Fruit fly (Drosophila melanogaster) whole organism, embryonic: Measurements from ENCODE around the gene CG10214.

ENCODE experiments used
- Antp ChIP-seq: fragments of 200-800 bp; sonication (Bioruptor generic); optimal IDR thresholded peaks from 3 replicates; lab custom pipeline; 2016; ENCODE audit warnings: missing biosample characterization, missing genetic modification characterization
- CG10959 ChIP-seq: fragments of 200-800 bp; sonication (Bioruptor generic); IDR thresholded peaks from 2 replicates; pipeline ENCODE4 v1.3.6; 2022; ENCODE audit warnings: missing biosample characterization, missing genetic modification characterization
- CG1603 ChIP-seq: fragments of 200-800 bp; sonication (Bioruptor generic); optimal IDR thresholded peaks from 2 replicates; lab custom pipeline; 2019; ENCODE audit warnings: missing biosample characterization, mild to moderate bottlenecking, missing genetic modification characterization, moderate library complexity
- CG16779 ChIP-seq: fragments of 200-800 bp; sonication (Bioruptor generic); IDR thresholded peaks from 2 replicates; pipeline ENCODE4 v1.3.6; 2022; ENCODE audit warnings: missing biosample characterization, missing genetic modification characterization
- CG17328 ChIP-seq: fragments of 200-800 bp; sonication (Bioruptor generic); IDR thresholded peaks from 2 replicates; pipeline ENCODE4 v1.3.6; 2022; ENCODE audit warnings: missing biosample characterization, missing genetic modification characterization
- CG18619 ChIP-seq: fragments of 200-800 bp; sonication (Bioruptor generic); optimal IDR thresholded peaks from 3 replicates; lab custom pipeline; 2017; ENCODE audit warnings: missing biosample characterization, mild to moderate bottlenecking, missing genetic modification characterization
- CG2678 ChIP-seq: fragments of 200-800 bp; sonication (Bioruptor generic); optimal IDR thresholded peaks from 3 replicates; lab custom pipeline; 2019; ENCODE audit warnings: missing biosample characterization, mild to moderate bottlenecking, missing genetic modification characterization, moderate library complexity
- CG2889 ChIP-seq: fragments of 200-800 bp; sonication (Bioruptor generic); IDR thresholded peaks from 3 replicates; pipeline ENCODE4 v1.3.6; 2022; ENCODE audit warnings: missing biosample characterization, missing genetic modification characterization
- CG31441 ChIP-seq: fragments of 200-800 bp; sonication (Bioruptor generic); IDR thresholded peaks from 2 replicates; pipeline ENCODE4 v1.3.6; 2022; ENCODE audit warnings: missing biosample characterization, missing genetic modification characterization
- CG32772 ChIP-seq: fragments of 200-800 bp; sonication (Bioruptor generic); IDR thresholded peaks from 2 replicates; pipeline ENCODE4 v1.3.6; 2022; ENCODE audit warnings: missing biosample characterization, missing genetic modification characterization
- CG3407 ChIP-seq: fragments of 200-800 bp; sonication (Bioruptor generic); optimal IDR thresholded peaks from 2 replicates; lab custom pipeline; 2018; ENCODE audit warnings: missing biosample characterization, mild to moderate bottlenecking, missing genetic modification characterization
- CG3995 ChIP-seq: fragments of 200-800 bp; sonication (Bioruptor generic); optimal IDR thresholded peaks from 3 replicates; lab custom pipeline; 2016; ENCODE audit warnings: missing biosample characterization, missing genetic modification characterization
- CG4424 ChIP-seq: fragments of 200-800 bp; sonication (Bioruptor generic); optimal IDR thresholded peaks from 3 replicates; lab custom pipeline; 2016; ENCODE audit warnings: missing biosample characterization, missing genetic modification characterization
- CG6791 ChIP-seq: fragments of 200-800 bp; sonication (Bioruptor generic); IDR thresholded peaks from 3 replicates; pipeline ENCODE4 v1.3.6; 2022; ENCODE audit warnings: missing biosample characterization, missing genetic modification characterization; ENCODE audit not compliant: partially characterized antibody
- Dbx ChIP-seq: fragments of 200-800 bp; sonication (Bioruptor generic); IDR thresholded peaks from 3 replicates; pipeline ENCODE4 v1.3.6; 2022; ENCODE audit warnings: missing biosample characterization, missing genetic modification characterization
- Drgx ChIP-seq: fragments of 200-800 bp; sonication (Bioruptor generic); IDR thresholded peaks from 2 replicates; pipeline ENCODE4 v1.3.6; 2022; ENCODE audit warnings: missing biosample characterization, missing genetic modification characterization
- Ets65A ChIP-seq: fragments of 200-800 bp; sonication (Bioruptor generic); peaks from one replicate; lab custom pipeline; 2016; ENCODE audit warnings: missing biosample characterization, missing genetic modification characterization
- HLHmδ ChIP-seq: fragments of 200-800 bp; sonication (Bioruptor generic); optimal IDR thresholded peaks from 2 replicates; lab custom pipeline; 2018; ENCODE audit warnings: missing biosample characterization, mild to moderate bottlenecking, missing genetic modification characterization, moderate library complexity
- Hand ChIP-seq: fragments of 200-800 bp; sonication (Bioruptor generic); optimal IDR thresholded peaks from 2 replicates; lab custom pipeline; 2017; ENCODE audit warnings: mild to moderate bottlenecking, missing biosample characterization, missing genetic modification reagents, missing genetic modification characterization
- Hr39 ChIP-seq: fragments of >200 bp; optimal IDR thresholded peaks from 2 replicates; lab custom pipeline; 2017
- Kr ChIP-seq: fragments of 200-800 bp; sonication (Bioruptor generic); optimal IDR thresholded peaks from 2 replicates; lab custom pipeline; 2017; ENCODE audit warnings: missing biosample characterization, mild to moderate bottlenecking, missing genetic modification characterization
- Lim3 ChIP-seq: fragments of 200-800 bp; sonication (Bioruptor generic); IDR thresholded peaks from 2 replicates; pipeline ENCODE4 v1.3.6; 2022; ENCODE audit warnings: missing biosample characterization, missing genetic modification characterization
- NfI ChIP-seq: fragments of 200-800 bp; sonication (Bioruptor generic); optimal IDR thresholded peaks from 3 replicates; lab custom pipeline; 2018; ENCODE audit warnings: missing biosample characterization, mild to moderate bottlenecking, missing genetic modification characterization, moderate library complexity
- Oaz ChIP-seq: fragments of 200-800 bp; sonication (Bioruptor generic); IDR thresholded peaks from 2 replicates; pipeline ENCODE4 v1.3.6; 2022; ENCODE audit warnings: missing biosample characterization, missing genetic modification characterization
- PHDP ChIP-seq: fragments of 200-800 bp; sonication (Bioruptor generic); optimal IDR thresholded peaks from 3 replicates; lab custom pipeline; 2018; ENCODE audit warnings: missing biosample characterization, mild to moderate bottlenecking, missing genetic modification characterization, moderate library complexity
- Pdp1 ChIP-seq, 2 experiments: fragments of 200-800 bp; sonication (Bioruptor generic); optimal IDR thresholded peaks; 3 replicates each; lab custom pipeline; 2016; ENCODE audit warnings: missing biosample characterization in 2 of 2, missing genetic modification characterization in 2 of 2, mild to moderate bottlenecking in 1 of 2, moderate library complexity in 1 of 2
- Ssrp ChIP-seq: fragments of 200-800 bp; sonication (Bioruptor generic); optimal IDR thresholded peaks from 2 replicates; lab custom pipeline; 2018; ENCODE audit warnings: missing biosample characterization, mild to moderate bottlenecking, missing genetic modification characterization, moderate library complexity
- TFAM ChIP-seq: fragments of 200-800 bp; sonication (Bioruptor generic); optimal IDR thresholded peaks from 2 replicates; lab custom pipeline; 2017; ENCODE audit warnings: missing biosample characterization, missing genetic modification characterization, inconsistent platforms
- Xrp1 ChIP-seq: fragments of 200-800 bp; sonication (Bioruptor generic); IDR thresholded peaks from 2 replicates; pipeline ENCODE4 v1.3.6; 2022; ENCODE audit warnings: missing biosample characterization, missing genetic modification characterization
- bcd ChIP-seq: fragments of 200-800 bp; sonication (Bioruptor generic); optimal IDR thresholded peaks from 2 replicates; lab custom pipeline; 2017; ENCODE audit warnings: missing biosample characterization, mild to moderate bottlenecking, missing genetic modification characterization
- chif ChIP-seq, 2 experiments: fragments of 200-800 bp; sonication (Bioruptor generic); optimal IDR thresholded peaks; 3 replicates each; lab custom pipeline; 2016; ENCODE audit warnings: missing biosample characterization in 2 of 2, missing genetic modification characterization in 2 of 2
- chinmo ChIP-seq: fragments of 200-800 bp; sonication (Bioruptor generic); IDR thresholded peaks from 4 replicates; pipeline ENCODE4 v1.3.6; 2022; ENCODE audit warnings: missing biosample characterization, missing genetic modification characterization; ENCODE audit not compliant: partially characterized antibody
- chn ChIP-seq: fragments of 200-800 bp; sonication (Bioruptor generic); optimal IDR thresholded peaks from 2 replicates; lab custom pipeline; 2016; ENCODE audit warnings: missing biosample characterization, missing genetic modification characterization
- ci ChIP-seq: fragments of 200-800 bp; sonication (Bioruptor generic); IDR thresholded peaks from 3 replicates; pipeline ENCODE4 v1.3.6; 2022; ENCODE audit warnings: missing biosample characterization, missing genetic modification characterization
- corto ChIP-seq: fragments of 200-800 bp; sonication (Bioruptor generic); optimal IDR thresholded peaks from 2 replicates; lab custom pipeline; 2016; ENCODE audit warnings: missing biosample characterization, mild to moderate bottlenecking, missing genetic modification characterization, moderate library complexity
- dati ChIP-seq: fragments of 200-800 bp; sonication (Bioruptor generic); IDR thresholded peaks from 2 replicates; pipeline ENCODE4 v1.3.6; 2022; ENCODE audit warnings: missing biosample characterization, missing genetic modification characterization
- dmrt11E ChIP-seq: fragments of 200-800 bp; sonication (Bioruptor generic); optimal IDR thresholded peaks from 3 replicates; lab custom pipeline; 2018; ENCODE audit warnings: missing biosample characterization, mild to moderate bottlenecking, missing genetic modification characterization, moderate library complexity
- fd96Cb ChIP-seq: fragments of 200-800 bp; sonication (Bioruptor generic); optimal IDR thresholded peaks from 2 replicates; lab custom pipeline; 2018; ENCODE audit warnings: missing biosample characterization, mild to moderate bottlenecking, missing genetic modification characterization, moderate library complexity
- h ChIP-seq: fragments of >200 bp; optimal IDR thresholded peaks from 2 replicates; lab custom pipeline; 2017
- kni ChIP-seq: fragments of 200-800 bp; sonication (Bioruptor generic); optimal IDR thresholded peaks from 3 replicates; lab custom pipeline; 2017; ENCODE audit warnings: mild to moderate bottlenecking, missing biosample characterization, missing genetic modification reagents, missing genetic modification characterization
- lab ChIP-seq: fragments of 200-800 bp; sonication (Bioruptor generic); optimal IDR thresholded peaks from 3 replicates; lab custom pipeline; 2017; ENCODE audit warnings: missing biosample characterization, missing genetic modification characterization, mild to moderate bottlenecking, moderate library complexity, missing genetic modification reagents
- lbe ChIP-seq: fragments of 200-800 bp; sonication (Bioruptor generic); optimal IDR thresholded peaks from 2 replicates; lab custom pipeline; 2016; ENCODE audit warnings: missing biosample characterization, mild to moderate bottlenecking, missing genetic modification characterization
- lov ChIP-seq, 2 experiments: fragments of 200-800 bp in 1 of 2; fragments of >200 bp in 1 of 2; sonication (Bioruptor generic) in 1 of 2; IDR thresholded peaks in 1 of 2; optimal IDR thresholded peaks in 1 of 2; 2 replicates in 1 of 2; 3 replicates in 1 of 2; pipeline versions ENCODE4 v1.3.6 to Lab custom; 2017 to 2022; ENCODE audit warnings: missing biosample characterization in 1 of 2, missing genetic modification characterization in 1 of 2
- pnt ChIP-seq: fragments of 200-800 bp; sonication (Bioruptor generic); optimal IDR thresholded peaks from 3 replicates; lab custom pipeline; 2016; ENCODE audit warnings: missing biosample characterization, missing genetic modification characterization
- prd ChIP-seq, 3 experiments: fragments of >200 bp in 2 of 3; fragments of 200-800 bp in 1 of 3; sonication (Bioruptor generic) in 1 of 3; optimal IDR thresholded peaks in 2 of 3; IDR thresholded peaks in 1 of 3; 2 replicates in 2 of 3; 3 replicates in 1 of 3; pipeline versions ENCODE4 v1.3.6 to Lab custom; 2017 to 2022; ENCODE audit warnings: missing biosample characterization in 1 of 3, missing genetic modification characterization in 1 of 3
- rib ChIP-seq: fragments of 200-800 bp; sonication (Bioruptor generic); IDR thresholded peaks from 2 replicates; pipeline ENCODE4 v1.3.6; 2022; ENCODE audit warnings: missing biosample characterization, missing genetic modification characterization
- sens ChIP-seq: fragments of 200-800 bp; sonication (Bioruptor generic); peaks from one replicate; lab custom pipeline; 2016; ENCODE audit warnings: missing biosample characterization, missing genetic modification characterization
- sima ChIP-seq: fragments of 200-800 bp; sonication (Bioruptor generic); optimal IDR thresholded peaks from 2 replicates; lab custom pipeline; 2016; ENCODE audit warnings: missing biosample characterization, missing genetic modification characterization
- sisA ChIP-seq: fragments of 200-800 bp; sonication (Bioruptor generic); IDR thresholded peaks from 2 replicates; pipeline ENCODE4 v1.3.6; 2022; ENCODE audit warnings: missing biosample characterization, missing genetic modification characterization

CG10214 gene

dm6 chr3R:23786768-23787631 is 19.7 kb upstream of the CG10214 start (continued):
- peak in 1 of 2 experiments; percentile 27 for TF ChIP-seq Pdp1 (GFP tag; optimal IDR thresholded peaks at IDR 0.05; lab: Kevin White, UChicago)
- peak; percentile 29; the same call in 1 of the 2 replicates for TF ChIP-seq CG10959 (GFP tag; lab: Robert Waterston, UW)
- TF ChIP-seq Ssrp (tag; lab: Kevin White, UChicago): no peak
- TF ChIP-seq NfI (GFP tag; lab: Kevin White, UChicago): no peak
- no peak for TF ChIP-seq lab (GFP tag; lab: Kevin White, UChicago)
- TF ChIP-seq CG3995 (GFP tag; lab: Kevin White, UChicago): peak; percentile 66
- no peak for TF ChIP-seq sima (GFP tag; lab: Kevin White, UChicago)
- no peak for TF ChIP-seq Hand (GFP tag; lab: Kevin White, UChicago)
- TF ChIP-seq chn: no peak
- TF ChIP-seq CG2889 (GFP tag; lab: Robert Waterston, UW): no peak
- no peak for TF ChIP-seq Lim3 (GFP tag; lab: Robert Waterston, UW)
- no peak for TF ChIP-seq fd96Cb (tag; lab: Kevin White, UChicago)
- TF ChIP-seq prd (optimal IDR thresholded peaks at IDR 0.05; lab: Kevin White, UChicago): no peak
- TF ChIP-seq prd (GFP tag; IDR thresholded peaks at IDR 0.05; lab: Robert Waterston, UW): peak; percentile 34; the same call in 1 of the 3 replicates
- peak; percentile 55 for TF ChIP-seq CG4424 (GFP tag; lab: Kevin White, UChicago)
- TF ChIP-seq Ets65A (GFP tag; lab: Kevin White, UChicago): no peak
- peak; percentile 73 for TF ChIP-seq sens (GFP tag; lab: Kevin White, UChicago)
- no peak for TF ChIP-seq HLHmδ (GFP tag; lab: Kevin White, UChicago)
- TF ChIP-seq CG6791 (GFP tag; lab: Robert Waterston, UW): no peak
- TF ChIP-seq CG31441: peak; percentile 49; the same call in 1 of the 2 replicates
- TF ChIP-seq Antp (GFP tag; lab: Kevin White, UChicago): no peak
- TF ChIP-seq corto (GFP tag; lab: Kevin White, UChicago): no peak
- no peak for TF ChIP-seq Kr (GFP tag; lab: Kevin White, UChicago)
- TF ChIP-seq CG18619 (GFP tag; lab: Kevin White, UChicago): no peak
- no peak for TF ChIP-seq CG16779 (GFP tag; lab: Robert Waterston, UW)
- no peak for TF ChIP-seq PHDP
- TF ChIP-seq dmrt11E (tag; lab: Kevin White, UChicago): peak; percentile 6
- peak; percentile 78 for TF ChIP-seq Xrp1 (GFP tag; lab: Robert Waterston, UW)
- TF ChIP-seq CG17328: no peak
- TF ChIP-seq Oaz: no peak
- TF ChIP-seq Drgx (GFP tag; lab: Robert Waterston, UW): peak; percentile 66
- TF ChIP-seq ci (GFP tag; lab: Robert Waterston, UW): no peak
- no peak for TF ChIP-seq Dbx
- no peak for TF ChIP-seq CG3407 (GFP tag; lab: Kevin White, UChicago)
- no peak for TF ChIP-seq chif (GFP tag; optimal IDR thresholded peaks at IDR 0.05; lab: Kevin White, UChicago)
- TF ChIP-seq chinmo (GFP tag; lab: Robert Waterston, UW): 0 out of 4 replicates have a peak, but pooled peaks have one; percentile 61
- no peak for TF ChIP-seq dati (GFP tag; lab: Robert Waterston, UW)
- TF ChIP-seq lbe (GFP tag; lab: Kevin White, UChicago): no peak
- no peak for TF ChIP-seq sisA
- TF ChIP-seq h (lab: Kevin White, UChicago): no peak
- no peak for TF ChIP-seq kni (GFP tag; lab: Kevin White, UChicago)
- no peak for TF ChIP-seq lov (optimal IDR thresholded peaks at IDR 0.05; lab: Kevin White, UChicago)
- 0 out of 3 replicates have a peak, but pooled peaks have one; percentile 57 for TF ChIP-seq lov (GFP tag; IDR thresholded peaks at IDR 0.05; lab: Robert Waterston, UW)
- TF ChIP-seq pnt (GFP tag; lab: Kevin White, UChicago): peak; percentile 19
- TF ChIP-seq CG1603 (tag; lab: Kevin White, UChicago): no peak
- TF ChIP-seq CG32772: peak; percentile 34; the same call in 1 of the 2 replicates
- no peak for TF ChIP-seq TFAM (GFP tag; lab: Kevin White, UChicago)
- TF ChIP-seq rib (GFP tag; lab: Robert Waterston, UW): no peak
- peak; percentile 6 for TF ChIP-seq CG2678 (tag; lab: Kevin White, UChicago)
- no peak for TF ChIP-seq bcd (GFP tag; lab: Kevin White, UChicago)
- TF ChIP-seq Hr39: no peak
